Worm (Caenorhabditis elegans) whole organism, late embryonic: Measurements from ENCODE around the gene col-91.

Experiments
- C38D4.7 ChIP-seq: fragments of 200-800 bp; sonication (Bioruptor generic); optimal IDR thresholded peaks from 2 replicates; lab custom pipeline; 2018; ENCODE audit warnings: mild to moderate bottlenecking, missing genetic modification characterization, moderate library complexity, missing compliant biosample characterization
- F13H6.1 ChIP-seq: sonication (generic microtip); optimal IDR thresholded peaks from 2 replicates; lab custom pipeline; 2016; ENCODE audit warnings: missing genetic modification characterization, missing compliant biosample characterization
- K09A11.1 ChIP-seq: sonication (generic microtip); optimal IDR thresholded peaks from 2 replicates; lab custom pipeline; 2017; ENCODE audit warnings: antibody characterized with exemption, mild to moderate bottlenecking, missing genetic modification characterization, missing compliant biosample characterization; ENCODE audit not compliant: insufficient read depth
- T23F11.4 ChIP-seq: fragments of 200-800 bp; sonication (Bioruptor generic); optimal IDR thresholded peaks from 2 replicates; lab custom pipeline; 2018; ENCODE audit warnings: mild to moderate bottlenecking, missing genetic modification characterization, missing compliant biosample characterization
- ahr-1 ChIP-seq: sonication (generic microtip); optimal IDR thresholded peaks from 2 replicates; lab custom pipeline; 2016; ENCODE audit warnings: missing genetic modification characterization, missing compliant biosample characterization
- ama-1 ChIP-seq: fragments of 150-350 bp; optimal IDR thresholded peaks from 2 replicates; lab custom pipeline; 2014
- ceh-19 ChIP-seq: fragments of 200-800 bp; sonication (Bioruptor generic); optimal IDR thresholded peaks from 2 replicates; lab custom pipeline; 2018; ENCODE audit warnings: mild to moderate bottlenecking, missing genetic modification characterization, missing compliant biosample characterization
- ceh-2 ChIP-seq: sonication (generic microtip); optimal IDR thresholded peaks from 2 replicates; lab custom pipeline; 2016; ENCODE audit warnings: missing genotype, missing genetic modification characterization, missing compliant biosample characterization
- ceh-31 ChIP-seq: sonication (generic microtip); optimal IDR thresholded peaks from 2 replicates; lab custom pipeline; 2016; ENCODE audit warnings: missing genetic modification characterization, missing compliant biosample characterization
- ceh-34 ChIP-seq: sonication (generic microtip); optimal IDR thresholded peaks from 2 replicates; lab custom pipeline; 2016; ENCODE audit warnings: mild to moderate bottlenecking, missing genetic modification characterization, missing compliant biosample characterization
- ceh-45 ChIP-seq: fragments of 200-800 bp; sonication (Bioruptor generic); IDR thresholded peaks from 2 replicates; pipeline ENCODE4 v1.3.6; 2022; ENCODE audit warnings: missing genetic modification reagents, missing genetic modification characterization, missing compliant biosample characterization
- ceh-48 ChIP-seq: sonication (generic microtip); optimal IDR thresholded peaks from 2 replicates; lab custom pipeline; 2016; ENCODE audit warnings: missing genetic modification characterization, inconsistent platforms, missing compliant biosample characterization
- ceh-6 ChIP-seq: fragments of 200-800 bp; sonication (Bioruptor generic); optimal IDR thresholded peaks from 2 replicates; lab custom pipeline; 2018; ENCODE audit warnings: mild to moderate bottlenecking, missing genetic modification characterization, missing compliant biosample characterization
- dmd-4 ChIP-seq: sonication (generic microtip); optimal IDR thresholded peaks from 2 replicates; lab custom pipeline; 2016; ENCODE audit warnings: borderline replicate concordance, missing genetic modification characterization, missing compliant biosample characterization
- elt-2 ChIP-seq: sonication (generic microtip); optimal IDR thresholded peaks from 2 replicates; lab custom pipeline; 2016; ENCODE audit warnings: missing genetic modification reagents, missing genetic modification characterization, missing compliant biosample characterization
- elt-4 ChIP-seq: sonication (generic microtip); optimal IDR thresholded peaks from 2 replicates; lab custom pipeline; 2016; ENCODE audit warnings: missing genetic modification characterization, missing compliant biosample characterization
- ets-4 ChIP-seq: sonication (generic microtip); optimal IDR thresholded peaks from 2 replicates; lab custom pipeline; 2016; ENCODE audit warnings: missing genetic modification characterization, missing compliant biosample characterization
- fax-1 ChIP-seq: sonication (generic microtip); optimal IDR thresholded peaks from 2 replicates; lab custom pipeline; 2016; ENCODE audit warnings: missing genotype, missing genetic modification characterization, missing compliant biosample characterization
- fkh-10 ChIP-seq: fragments of 150-350 bp; optimal IDR thresholded peaks from 2 replicates; lab custom pipeline; 2014; ENCODE audit warnings: missing biosample characterization, missing genetic modification reagents, missing genetic modification characterization
- fkh-6 ChIP-seq: sonication (generic microtip); optimal IDR thresholded peaks from 2 replicates; lab custom pipeline; 2016; ENCODE audit warnings: missing genetic modification characterization, missing compliant biosample characterization
- gmeb-2 ChIP-seq: sonication (generic microtip); optimal IDR thresholded peaks from 2 replicates; lab custom pipeline; 2016; ENCODE audit warnings: missing genetic modification characterization, inconsistent platforms, missing compliant biosample characterization
- hlh-13 ChIP-seq: fragments of 200-800 bp; sonication (Bioruptor generic); optimal IDR thresholded peaks from 2 replicates; lab custom pipeline; 2018; ENCODE audit warnings: mild to moderate bottlenecking, missing genetic modification characterization, missing compliant biosample characterization
- hlh-15 ChIP-seq: sonication (generic microtip); optimal IDR thresholded peaks from 2 replicates; lab custom pipeline; 2016; ENCODE audit warnings: missing genetic modification characterization, missing compliant biosample characterization
- hlh-6 ChIP-seq: sonication (generic microtip); optimal IDR thresholded peaks from 2 replicates; lab custom pipeline; 2016; ENCODE audit warnings: missing genotype, missing genetic modification characterization, missing compliant biosample characterization
- lim-6 ChIP-seq: sonication (generic microtip); optimal IDR thresholded peaks from 2 replicates; lab custom pipeline; 2016; ENCODE audit warnings: missing genetic modification characterization, missing compliant biosample characterization
- madf-2 ChIP-seq: sonication (generic microtip); optimal IDR thresholded peaks from 2 replicates; lab custom pipeline; 2017; ENCODE audit warnings: missing genetic modification characterization, missing compliant biosample characterization
- nhr-11 ChIP-seq: fragments of 150-350 bp; optimal IDR thresholded peaks from 2 replicates; lab custom pipeline; 2014; ENCODE audit warnings: missing biosample characterization, missing genetic modification characterization
- nhr-232 ChIP-seq: sonication (generic microtip); optimal IDR thresholded peaks from 2 replicates; lab custom pipeline; 2016; ENCODE audit warnings: missing genetic modification characterization, missing compliant biosample characterization
- npax-4 ChIP-seq: sonication (generic microtip); optimal IDR thresholded peaks from 2 replicates; lab custom pipeline; 2016; ENCODE audit warnings: missing genetic modification characterization, missing compliant biosample characterization
- odd-2 ChIP-seq: sonication (generic microtip); optimal IDR thresholded peaks from 2 replicates; lab custom pipeline; 2017; ENCODE audit warnings: antibody characterized with exemption, mild to moderate bottlenecking, missing genetic modification characterization, missing compliant biosample characterization
- pag-3 ChIP-seq: sonication (generic microtip); optimal IDR thresholded peaks from 2 replicates; lab custom pipeline; 2016; ENCODE audit warnings: missing compliant biosample characterization, missing genetic modification characterization, borderline replicate concordance
- pat-9 ChIP-seq: fragments of 200-800 bp; sonication (Bioruptor generic); optimal IDR thresholded peaks from 2 replicates; lab custom pipeline; 2018; ENCODE audit warnings: mild to moderate bottlenecking, missing genetic modification characterization, moderate library complexity, missing compliant biosample characterization
- pax-1 ChIP-seq: fragments of 150-350 bp; optimal IDR thresholded peaks from 2 replicates; lab custom pipeline; 2014; ENCODE audit warnings: missing biosample characterization, missing genetic modification characterization
- pha-2 ChIP-seq: sonication (generic microtip); optimal IDR thresholded peaks from 2 replicates; lab custom pipeline; 2017; ENCODE audit warnings: mild to moderate bottlenecking, missing genetic modification characterization, missing compliant biosample characterization
- pha-4 ChIP-seq: fragments of 150-350 bp; optimal IDR thresholded peaks from 2 replicates; lab custom pipeline; 2018; ENCODE audit warnings: missing biosample characterization, missing genetic modification reagents, missing genetic modification characterization
- pros-1 ChIP-seq: fragments of 150-350 bp; optimal IDR thresholded peaks from 2 replicates; lab custom pipeline; 2014; ENCODE audit warnings: missing biosample characterization, missing genetic modification reagents, missing genetic modification characterization
- ref-2 ChIP-seq: sonication (generic microtip); optimal IDR thresholded peaks from 2 replicates; lab custom pipeline; 2016; ENCODE audit warnings: missing genetic modification characterization, missing compliant biosample characterization
- rnt-1 ChIP-seq: sonication (generic microtip); optimal IDR thresholded peaks from 2 replicates; lab custom pipeline; 2016; ENCODE audit warnings: missing genetic modification characterization, missing compliant biosample characterization
- sdc-2 ChIP-seq: sonication (generic microtip); optimal IDR thresholded peaks from 2 replicates; lab custom pipeline; 2016; ENCODE audit warnings: missing genotype, missing genetic modification characterization, missing compliant biosample characterization
- sox-4 ChIP-seq: sonication (generic microtip); optimal IDR thresholded peaks from 2 replicates; lab custom pipeline; 2017; ENCODE audit warnings: mild to moderate bottlenecking, missing genetic modification characterization, inconsistent platforms, missing compliant biosample characterization
- syd-9 ChIP-seq: sonication (generic microtip); optimal IDR thresholded peaks from 2 replicates; lab custom pipeline; 2016; ENCODE audit warnings: mild to moderate bottlenecking, missing genetic modification characterization, moderate library complexity, missing compliant biosample characterization
- tbx-2 ChIP-seq: sonication (generic microtip); optimal IDR thresholded peaks from 2 replicates; lab custom pipeline; 2016; ENCODE audit warnings: missing genetic modification characterization, missing compliant biosample characterization
- tbx-7 ChIP-seq: sonication (generic microtip); optimal IDR thresholded peaks from 2 replicates; lab custom pipeline; 2016; ENCODE audit warnings: missing genotype, missing genetic modification characterization, missing compliant biosample characterization
- ttx-3 ChIP-seq: sonication (generic microtip); optimal IDR thresholded peaks from 2 replicates; lab custom pipeline; 2016; ENCODE audit warnings: missing genetic modification reagents, missing genetic modification characterization, missing compliant biosample characterization
- unc-3 ChIP-seq, 2 experiments: fragments of 200-800 bp in 1 of 2; sonication (Bioruptor generic) in 1 of 2; sonication (generic microtip) in 1 of 2; conservative IDR thresholded peaks in 1 of 2; optimal IDR thresholded peaks in 1 of 2; 2 replicates each; pipeline versions ENCODE4 v1.3.6 to Lab custom; 2016 to 2022; ENCODE audit warnings: missing compliant biosample characterization in 2 of 2, missing genetic modification characterization in 2 of 2, missing genetic modification reagents in 1 of 2
- unc-86 ChIP-seq: sonication (generic microtip); optimal IDR thresholded peaks from 2 replicates; lab custom pipeline; 2016; ENCODE audit warnings: missing genetic modification characterization, missing compliant biosample characterization
- zip-5 ChIP-seq: sonication (generic microtip); optimal IDR thresholded peaks from 2 replicates; lab custom pipeline; 2016; ENCODE audit warnings: missing genetic modification characterization, missing compliant biosample characterization
- ztf-16 ChIP-seq: sonication (generic microtip); optimal IDR thresholded peaks from 2 replicates; lab custom pipeline; 2017; ENCODE audit warnings: missing genetic modification characterization, missing compliant biosample characterization

Gene col-91

DNA sequence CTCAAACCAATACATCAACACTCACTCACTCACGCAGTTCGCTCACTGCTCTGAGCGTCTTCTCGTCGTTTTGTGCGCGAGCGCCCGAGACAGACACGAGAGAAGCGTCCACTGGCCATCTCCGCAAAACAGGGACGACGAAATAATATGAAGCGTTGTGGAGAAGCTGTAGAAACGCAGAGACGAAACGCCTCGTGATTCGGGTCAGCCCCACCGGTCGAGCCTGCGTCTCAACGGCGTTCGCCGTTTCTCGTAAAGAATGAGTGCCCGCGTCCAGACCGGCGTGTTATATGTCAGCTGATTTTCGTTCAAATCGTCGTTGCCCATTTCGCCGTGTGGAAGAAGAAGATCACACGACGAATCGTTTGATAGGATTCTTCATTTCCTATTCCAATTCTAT is 36.0 kb downstream of the col-91 start, which contains the start of gene fbxl-1 (continued):
- TF ChIP-seq K09A11.1 (tag; lab: Kevin White, UChicago) = no peak
- TF ChIP-seq nhr-232 = no peak
- no peak for TF ChIP-seq npax-4 (tag; lab: Kevin White, UChicago)
- no peak for TF ChIP-seq hlh-6 (tag; lab: Kevin White, UChicago)
- no peak for TF ChIP-seq zip-5 (tag; lab: Kevin White, UChicago)
- TF ChIP-seq elt-4 (tag; lab: Kevin White, UChicago) = no peak
- TF ChIP-seq ztf-16 (tag; lab: Kevin White, UChicago) = peak; percentile 16
- peak; percentile 66 for TF ChIP-seq tbx-2 (tag; lab: Kevin White, UChicago)
- no peak for TF ChIP-seq madf-2 (tag; lab: Kevin White, UChicago)
- TF ChIP-seq pros-1 (tag; lab: Kevin White, UChicago) = no peak
- TF ChIP-seq F13H6.1 = peak; percentile 13
- TF ChIP-seq sox-4 (tag; lab: Kevin White, UChicago) = no peak
- no peak for TF ChIP-seq hlh-15 (tag; lab: Kevin White, UChicago)
- TF ChIP-seq odd-2 (tag; lab: Kevin White, UChicago) = no peak
- no peak for TF ChIP-seq unc-86 (tag; lab: Kevin White, UChicago)
- TF ChIP-seq pag-3 (tag; lab: Kevin White, UChicago) = no peak
- no peak for TF ChIP-seq pax-1 (tag; lab: Kevin White, UChicago)
- peak; percentile 58 for TF ChIP-seq ceh-31 (tag; lab: Kevin White, UChicago)
- no peak for TF ChIP-seq ceh-2 (tag; lab: Kevin White, UChicago)
- TF ChIP-seq ceh-45 (GFP tag; lab: Robert Waterston, UW) = no peak
- no peak for TF ChIP-seq ceh-6 (GFP tag; lab: Kevin White, UChicago)
- no peak for TF ChIP-seq fkh-10
- no peak for TF ChIP-seq sdc-2 (tag; lab: Kevin White, UChicago)
- no peak for TF ChIP-seq tbx-7 (tag; lab: Kevin White, UChicago)
- TF ChIP-seq ceh-19 (GFP tag; lab: Kevin White, UChicago) = no peak
- peak; percentile 57 for TF ChIP-seq rnt-1 (tag; lab: Kevin White, UChicago)
- no peak for TF ChIP-seq ref-2 (tag; lab: Kevin White, UChicago)
- no peak for TF ChIP-seq pha-4 (tag; lab: Kevin White, UChicago)
- no peak for TF ChIP-seq hlh-13
- no peak for TF ChIP-seq pat-9 (tag; lab: Kevin White, UChicago)
- TF ChIP-seq ceh-48 (tag; lab: Kevin White, UChicago) = no peak
- TF ChIP-seq ahr-1 (tag; lab: Kevin White, UChicago) = no peak
- TF ChIP-seq ets-4 (tag; lab: Kevin White, UChicago) = no peak
- TF ChIP-seq unc-3 (GFP tag; conservative IDR thresholded peaks at IDR 0.05; lab: Robert Waterston, UW) = no peak
- TF ChIP-seq unc-3 (tag; optimal IDR thresholded peaks at IDR 0.05; lab: Kevin White, UChicago) = no peak
- TF ChIP-seq ttx-3 (tag; lab: Kevin White, UChicago) = no peak
- TF ChIP-seq pha-2 (tag; lab: Kevin White, UChicago) = no peak
- no peak for TF ChIP-seq syd-9 (tag; lab: Kevin White, UChicago)
- no peak for TF ChIP-seq fax-1 (tag; lab: Kevin White, UChicago)
- no peak for TF ChIP-seq ama-1 (lab: Kevin White, UChicago)
- TF ChIP-seq nhr-11 = no peak
- peak; percentile 73 for TF ChIP-seq ceh-34

- no peak for TF ChIP-seq K09A11.1 (tag; lab: Kevin White, UChicago)
- no peak for TF ChIP-seq C38D4.7 (GFP tag; lab: Kevin White, UChicago)
- no peak for TF ChIP-seq fkh-6 (tag; lab: Kevin White, UChicago)
- TF ChIP-seq elt-2 (tag; lab: Kevin White, UChicago) = no peak
- TF ChIP-seq madf-2 (tag; lab: Kevin White, UChicago) = no peak
- TF ChIP-seq dmd-4 (tag; lab: Kevin White, UChicago) = no peak
- no peak for TF ChIP-seq ets-4 (tag; lab: Kevin White, UChicago)
- no peak for TF ChIP-seq odd-2 (tag; lab: Kevin White, UChicago)
- TF ChIP-seq pag-3 (tag; lab: Kevin White, UChicago) = no peak
- no peak for TF ChIP-seq lim-6 (tag; lab: Kevin White, UChicago)
- no peak for TF ChIP-seq syd-9 (tag; lab: Kevin White, UChicago)
- TF ChIP-seq gmeb-2 (tag; lab: Kevin White, UChicago) = no peak
- TF ChIP-seq hlh-13 = no peak
- no peak for TF ChIP-seq tbx-7 (tag; lab: Kevin White, UChicago)
- TF ChIP-seq T23F11.4 (GFP tag; lab: Kevin White, UChicago) = no peak
These were observed 37.3 kb downstream of the col-91 start, which contains the start of gene rfs-1 for ce11 chrIII:8226178-8226577. Gene rfs-1, plus strand, starts transcription at chrIII:8226478.
